Worm (Caenorhabditis elegans) whole organism, mixed stage, embryonic: Measurements from ENCODE around the gene glb-32.

Experiments
- M03D4.4 ChIP-seq: sonication (generic microtip); optimal IDR thresholded peaks from 2 replicates; lab custom pipeline; 2017; ENCODE audit warnings: mild to moderate bottlenecking, missing genetic modification characterization, missing compliant biosample characterization
- bed-3 ChIP-seq: fragments of 200-800 bp; sonication (Bioruptor generic); optimal IDR thresholded peaks from 3 replicates; lab custom pipeline; 2018; ENCODE audit warnings: mild to moderate bottlenecking, missing genetic modification characterization, moderate library complexity, missing compliant biosample characterization
- blmp-1 ChIP-seq: fragments of 150-350 bp; optimal IDR thresholded peaks from 2 replicates; lab custom pipeline; 2014; ENCODE audit warnings: missing biosample characterization, missing genetic modification characterization
- ceh-39 ChIP-seq: fragments of 150-350 bp; optimal IDR thresholded peaks from 2 replicates; lab custom pipeline; 2014; ENCODE audit warnings: missing biosample characterization, missing genetic modification characterization
- ceh-43 ChIP-seq: fragments of 200-800 bp; sonication (Bioruptor generic); optimal IDR thresholded peaks from 2 replicates; lab custom pipeline; 2018; ENCODE audit warnings: mild to moderate bottlenecking, missing genetic modification characterization, moderate library complexity, missing compliant biosample characterization
- ceh-83 ChIP-seq: fragments of 200-800 bp; sonication (Bioruptor generic); optimal IDR thresholded peaks from 2 replicates; lab custom pipeline; 2018; ENCODE audit warnings: mild to moderate bottlenecking, missing genetic modification characterization, missing compliant biosample characterization
- ces-1 ChIP-seq: fragments of 150-350 bp; optimal IDR thresholded peaks from 2 replicates; lab custom pipeline; 2014; ENCODE audit warnings: missing biosample characterization, missing genetic modification reagents, missing genetic modification characterization
- cnd-1 ChIP-seq: fragments of 200-800 bp; sonication (Bioruptor generic); optimal IDR thresholded peaks from 2 replicates; lab custom pipeline; 2018; ENCODE audit warnings: mild to moderate bottlenecking, missing genetic modification characterization, missing compliant biosample characterization
- drap-1 ChIP-seq: fragments of 200-800 bp; sonication (Bioruptor generic); optimal IDR thresholded peaks from 3 replicates; lab custom pipeline; 2018; ENCODE audit warnings: mild to moderate bottlenecking, missing genetic modification characterization, missing compliant biosample characterization
- elt-3 ChIP-seq: fragments of 150-350 bp; optimal IDR thresholded peaks from 2 replicates; lab custom pipeline; 2014; ENCODE audit warnings: missing biosample characterization, missing genetic modification characterization
- flh-1 ChIP-seq: fragments of 200-800 bp; sonication (Bioruptor generic); optimal IDR thresholded peaks from 2 replicates; lab custom pipeline; 2018; ENCODE audit warnings: mild to moderate bottlenecking, missing genetic modification characterization, moderate library complexity, missing compliant biosample characterization
- ham-2 ChIP-seq: fragments of 200-800 bp; sonication (Bioruptor generic); optimal IDR thresholded peaks from 2 replicates; lab custom pipeline; 2018; ENCODE audit warnings: mild to moderate bottlenecking, missing genetic modification characterization, missing compliant biosample characterization
- hlh-1 ChIP-seq: fragments of 150-350 bp; optimal IDR thresholded peaks from 2 replicates; lab custom pipeline; 2014; ENCODE audit warnings: missing biosample characterization, missing genetic modification reagents, missing genetic modification characterization
- lin-13 ChIP-seq: fragments of 150-350 bp; optimal IDR thresholded peaks from 2 replicates; lab custom pipeline; 2014; ENCODE audit warnings: missing biosample characterization, missing genetic modification characterization
- lin-32 ChIP-seq: fragments of 200-800 bp; sonication (Bioruptor generic); optimal IDR thresholded peaks from 2 replicates; lab custom pipeline; 2018; ENCODE audit warnings: mild to moderate bottlenecking, missing genetic modification characterization, missing compliant biosample characterization
- lsy-2 ChIP-seq: fragments of 150-350 bp; optimal IDR thresholded peaks from 2 replicates; lab custom pipeline; 2014; ENCODE audit warnings: missing biosample characterization, missing genetic modification characterization
- mab-5 ChIP-seq: fragments of 150-350 bp; optimal IDR thresholded peaks from 2 replicates; lab custom pipeline; 2014; ENCODE audit warnings: missing biosample characterization, missing genetic modification characterization
- mep-1 ChIP-seq: fragments of 150-350 bp; optimal IDR thresholded peaks from 2 replicates; lab custom pipeline; 2017; ENCODE audit warnings: missing biosample characterization, missing genetic modification reagents, missing genetic modification characterization, inconsistent platforms
- mls-2 ChIP-seq: sonication (generic microtip); optimal IDR thresholded peaks from 2 replicates; lab custom pipeline; 2016; ENCODE audit warnings: mild to moderate bottlenecking, missing genetic modification characterization, moderate library complexity, missing compliant biosample characterization
- nhr-12 ChIP-seq: fragments of 150-350 bp; optimal IDR thresholded peaks from 2 replicates; lab custom pipeline; 2014; ENCODE audit warnings: missing biosample characterization, missing genetic modification characterization
- nhr-2 ChIP-seq: fragments of 150-350 bp; optimal IDR thresholded peaks from 2 replicates; lab custom pipeline; 2014; ENCODE audit warnings: missing biosample characterization, missing genetic modification characterization
- nhr-28 ChIP-seq: fragments of 150-350 bp; optimal IDR thresholded peaks from 2 replicates; lab custom pipeline; 2014; ENCODE audit warnings: missing biosample characterization, missing genetic modification characterization
- nhr-76 ChIP-seq: sonication (generic microtip); optimal IDR thresholded peaks from 2 replicates; lab custom pipeline; 2017; ENCODE audit warnings: missing biosample characterization, missing genetic modification characterization
- pha-4 ChIP-seq: fragments of 150-350 bp; optimal IDR thresholded peaks from 2 replicates; lab custom pipeline; 2018; ENCODE audit warnings: missing biosample characterization, missing genetic modification reagents, missing genetic modification characterization
- sem-2 ChIP-seq: fragments of 200-800 bp; sonication (Bioruptor generic); optimal IDR thresholded peaks from 2 replicates; lab custom pipeline; 2018; ENCODE audit warnings: mild to moderate bottlenecking, missing genetic modification characterization, missing compliant biosample characterization
- snpc-4 ChIP-seq: fragments of 150-350 bp; optimal IDR thresholded peaks from 2 replicates; lab custom pipeline; 2014; ENCODE audit warnings: missing biosample characterization, missing genetic modification characterization
- sptf-1 ChIP-seq: sonication (generic microtip); optimal IDR thresholded peaks from 2 replicates; lab custom pipeline; 2017; ENCODE audit warnings: mild to moderate bottlenecking, missing genetic modification characterization, moderate library complexity, missing compliant biosample characterization
- tbx-8 ChIP-seq: fragments of 200-800 bp; sonication (Bioruptor generic); optimal IDR thresholded peaks from 2 replicates; lab custom pipeline; 2018; ENCODE audit warnings: mild to moderate bottlenecking, missing genetic modification characterization, moderate library complexity, missing compliant biosample characterization
- unc-120 ChIP-seq: sonication (generic microtip); optimal IDR thresholded peaks from 2 replicates; lab custom pipeline; 2017; ENCODE audit warnings: missing genetic modification characterization, missing compliant biosample characterization; ENCODE audit not compliant: poor library complexity, severe bottlenecking
- unc-39 ChIP-seq: fragments of 150-350 bp; optimal IDR thresholded peaks from 2 replicates; lab custom pipeline; 2014; ENCODE audit warnings: missing biosample characterization, missing genetic modification characterization
- unc-62 ChIP-seq: fragments of 150-350 bp; optimal IDR thresholded peaks from 2 replicates; lab custom pipeline; 2014; ENCODE audit warnings: missing biosample characterization, missing genetic modification reagents, missing genetic modification characterization
- zip-8 ChIP-seq: fragments of 150-350 bp; optimal IDR thresholded peaks from 2 replicates; lab custom pipeline; 2014; ENCODE audit warnings: missing biosample characterization, missing genetic modification characterization
- ztf-11 ChIP-seq: fragments of 150-350 bp; optimal IDR thresholded peaks from 2 replicates; lab custom pipeline; 2014; ENCODE audit warnings: missing biosample characterization, missing genetic modification characterization

glb-32 gene

DNA sequence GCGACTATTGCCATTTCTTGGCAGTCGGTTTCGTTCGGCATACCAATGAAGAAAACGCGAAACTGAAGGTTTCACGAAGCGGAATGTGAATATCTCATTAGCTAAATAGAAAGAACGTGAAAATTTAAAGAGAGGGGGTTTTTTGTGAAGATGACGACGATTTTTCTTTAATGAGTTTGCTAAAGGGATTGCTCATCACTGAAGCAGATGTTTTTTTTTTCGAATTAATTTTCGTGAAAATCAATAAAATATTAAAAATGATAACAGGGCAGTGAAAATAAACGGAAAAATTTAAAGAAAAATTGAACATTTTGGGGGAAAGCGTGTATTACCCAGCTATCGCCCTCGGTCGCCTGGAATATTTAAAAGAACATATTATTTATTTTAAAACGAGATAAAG is 18.5 kb upstream of the glb-32 start, which contains the start of gene srab-3:
Gene srab-3 (minus strand): TSS at position 101 of the 400 bp plus-strand sequence.
- TF ChIP-seq nhr-12 (no peak), ceh-83 (no peak), tbx-8 (GFP tag; lab: Kevin White, UChicago) (no peak), elt-3 (tag; lab: Kevin White, UChicago) (no peak), ztf-11 (tag; lab: Kevin White, UChicago) (no peak), nhr-2 (tag; lab: Kevin White, UChicago) (no peak), nhr-76 (tag; lab: Kevin White, UChicago) (no peak)

DNA sequence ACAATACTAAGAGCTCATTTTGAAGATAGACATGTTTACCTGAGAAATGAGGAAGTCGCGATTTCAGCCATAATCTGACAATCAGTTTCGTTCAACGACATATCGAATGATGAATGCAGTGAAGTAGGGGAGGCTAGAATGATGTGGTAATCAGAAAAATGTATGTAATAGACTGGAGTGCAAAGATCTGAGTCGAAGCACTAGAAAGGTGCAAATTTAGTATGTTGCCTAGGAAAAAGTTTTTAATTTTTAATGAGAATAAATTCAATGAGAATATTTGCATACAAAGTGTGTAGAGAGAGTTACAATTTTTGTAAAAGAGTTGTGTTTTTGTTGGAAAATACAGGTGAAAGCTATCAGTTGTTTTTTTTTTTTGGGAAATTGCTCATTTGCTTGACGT is 15.6 kb upstream of the glb-32 start, which contains the start of gene srab-2:
Gene srab-2 (minus strand): TSS at position 101 of the 400 bp plus-strand sequence.
- no peak for TF ChIP-seq sptf-1
- no peak for TF ChIP-seq lin-13 (tag; lab: Kevin White, UChicago)
- no peak for TF ChIP-seq ceh-83
- TF ChIP-seq nhr-76 (tag; lab: Kevin White, UChicago) = no peak
- no peak for TF ChIP-seq hlh-1
- TF ChIP-seq snpc-4 (tag; lab: Kevin White, UChicago) = no peak
- no peak for TF ChIP-seq ham-2 (GFP tag; lab: Kevin White, UChicago)
- no peak for TF ChIP-seq ces-1 (GFP tag; lab: Kevin White, UChicago)
- no peak for TF ChIP-seq elt-3 (tag; lab: Kevin White, UChicago)
- no peak for TF ChIP-seq unc-39
- TF ChIP-seq mep-1 (tag; lab: Kevin White, UChicago) = no peak
- no peak for TF ChIP-seq M03D4.4 (tag; lab: Kevin White, UChicago)
- no peak for TF ChIP-seq bed-3 (GFP tag; lab: Kevin White, UChicago)
- no peak for TF ChIP-seq tbx-8 (GFP tag; lab: Kevin White, UChicago)
- no peak for TF ChIP-seq flh-1
- TF ChIP-seq ztf-11 (tag; lab: Kevin White, UChicago) = no peak
- TF ChIP-seq blmp-1 (tag; lab: Kevin White, UChicago) = no peak
- TF ChIP-seq nhr-28 (tag; lab: Kevin White, UChicago) = no peak

DNA sequence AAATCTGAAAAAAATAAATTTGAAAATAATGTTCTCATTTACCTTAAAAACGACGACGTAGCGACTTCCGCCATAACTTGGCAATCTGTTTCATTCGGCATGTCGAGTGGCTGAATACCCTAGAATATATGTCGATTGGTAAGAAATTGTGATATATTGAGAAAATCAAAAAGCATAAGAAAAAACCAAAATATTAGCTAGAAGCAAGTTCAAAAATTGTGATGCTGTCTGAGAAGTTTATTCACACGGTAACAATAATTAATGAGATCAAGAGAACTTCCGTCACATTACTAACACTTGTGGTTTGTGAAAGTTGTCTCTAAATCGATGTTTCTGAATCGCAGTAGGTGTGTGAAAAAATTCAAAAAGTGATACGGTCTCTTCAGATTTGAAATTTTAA is 12.7 kb upstream of the glb-32 start, which contains the start of gene srab-1:
Gene srab-1 (minus strand): TSS at position 101 of the 400 bp plus-strand sequence.
- TF ChIP-seq unc-39 (no peak), hlh-1 (no peak), mls-2 (tag; lab: Kevin White, UChicago) (no peak), sptf-1 (no peak), elt-3 (tag; lab: Kevin White, UChicago) (no peak), lsy-2 (tag; lab: Kevin White, UChicago) (no peak), unc-62 (no peak), blmp-1 (tag; lab: Kevin White, UChicago) (no peak)

DNA sequence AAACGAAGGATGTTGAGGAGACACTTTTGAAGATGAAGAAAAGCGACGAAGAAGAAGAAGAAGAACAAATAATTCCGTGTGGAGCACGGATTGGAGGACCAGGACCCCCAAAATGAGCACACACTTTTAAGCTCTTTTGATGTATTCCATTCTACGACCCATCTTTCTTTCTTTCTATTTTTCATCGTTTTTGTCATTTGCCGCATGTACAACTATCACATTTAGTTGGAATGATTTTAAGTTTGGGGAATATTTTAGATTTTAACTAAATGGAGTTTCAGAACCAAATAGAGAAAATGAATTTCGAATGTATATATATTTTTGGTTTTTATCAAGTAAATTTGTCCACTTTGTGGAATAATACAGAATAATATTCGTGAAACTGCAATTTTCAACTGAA is 9.6 kb upstream of the glb-32 start, which contains the start of gene unc-46:
Gene unc-46 (minus strand): TSS at position 101 of the 400 bp plus-strand sequence.
- TF ChIP-seq ceh-83 = no peak
- TF ChIP-seq unc-39 = no peak
- no peak for TF ChIP-seq ham-2 (GFP tag; lab: Kevin White, UChicago)
- TF ChIP-seq lin-32 (GFP tag; lab: Kevin White, UChicago) = no peak
- no peak for TF ChIP-seq ztf-11 (tag; lab: Kevin White, UChicago)
- no peak for TF ChIP-seq drap-1 (GFP tag; lab: Kevin White, UChicago)
- no peak for TF ChIP-seq mab-5 (tag; lab: Kevin White, UChicago)
- no peak for TF ChIP-seq hlh-1
- TF ChIP-seq mep-1 (tag; lab: Kevin White, UChicago) = no peak
- TF ChIP-seq ceh-43 = no peak
- TF ChIP-seq ceh-39 (tag; lab: Kevin White, UChicago) = no peak

DNA sequence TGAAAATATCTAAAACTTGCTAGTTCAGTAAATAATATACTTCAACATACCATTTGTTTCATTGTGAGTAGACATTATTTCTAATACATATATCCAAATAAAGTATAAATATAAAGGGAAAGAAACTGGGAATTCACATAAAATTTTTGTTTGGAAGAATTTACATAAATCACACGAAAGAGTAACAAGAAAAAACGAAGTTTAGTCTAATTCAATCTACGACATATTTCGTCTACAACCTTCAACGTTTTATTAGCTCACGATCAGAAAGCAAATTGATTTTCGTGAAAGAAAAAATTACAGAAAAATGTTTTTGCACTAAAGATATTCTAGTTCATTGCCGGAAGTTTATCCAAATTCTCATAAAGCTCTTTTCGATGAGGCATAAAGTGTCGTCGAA is 7.7 kb upstream of the glb-32 start, which contains the start of gene C04F5.2:
Gene C04F5.2 (minus strand): TSS at position 101 of the 400 bp plus-strand sequence.
- no peak for TF ChIP-seq lin-32 (GFP tag; lab: Kevin White, UChicago)
- TF ChIP-seq hlh-1 = no peak
- no peak for TF ChIP-seq ztf-11 (tag; lab: Kevin White, UChicago)
- no peak for TF ChIP-seq nhr-28 (tag; lab: Kevin White, UChicago)
- no peak for TF ChIP-seq pha-4 (tag; lab: Kevin White, UChicago)
- TF ChIP-seq bed-3 (GFP tag; lab: Kevin White, UChicago) = no peak

DNA sequence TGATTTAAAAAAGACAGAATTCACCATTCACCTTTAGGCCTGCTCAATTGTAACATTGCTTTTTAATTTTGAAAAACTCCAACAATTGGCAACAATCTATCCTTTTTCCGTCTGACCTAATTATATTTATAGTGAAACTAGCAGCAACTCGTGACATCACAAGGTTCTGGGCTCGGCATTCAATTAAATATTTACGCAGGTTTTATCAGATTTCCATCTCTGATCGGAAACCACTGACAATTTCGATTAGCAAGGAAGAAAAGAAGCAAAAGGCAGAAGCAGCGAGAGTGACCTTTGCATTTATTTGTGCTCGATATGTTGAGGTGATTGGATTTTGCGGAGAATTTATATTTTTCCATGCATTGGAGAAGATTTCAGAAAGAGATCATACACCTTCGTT is 1.0 kb upstream of the glb-32 start:
- no peak for TF ChIP-seq sem-2
- no peak for TF ChIP-seq cnd-1 (tag; lab: Kevin White, UChicago)
- no peak for TF ChIP-seq lsy-2 (tag; lab: Kevin White, UChicago)
- no peak for TF ChIP-seq snpc-4 (tag; lab: Kevin White, UChicago)
- no peak for TF ChIP-seq hlh-1
- TF ChIP-seq nhr-12 = no peak
- no peak for TF ChIP-seq ceh-39 (tag; lab: Kevin White, UChicago)
- no peak for TF ChIP-seq unc-120 (tag; lab: Kevin White, UChicago)
- no peak for TF ChIP-seq nhr-28 (tag; lab: Kevin White, UChicago)
- TF ChIP-seq zip-8 = no peak
- TF ChIP-seq ztf-11 (tag; lab: Kevin White, UChicago) = no peak
- TF ChIP-seq, all 35 proteins: peak for 0
